Worm (Caenorhabditis elegans): ENCODE measurements around the gene fbxa-77.
A peak's percentile ranks its signal among the peaks of the same experiment; 100 is the strongest.

The fbxa-77 gene

ce11 chrIII:1201958-1202596, 47.2 kb upstream of the fbxa-77 start, which contains the start of the genes mrpl-45 and Y119D3B.12 (continued):
- no peak for TF ChIP-seq ceh-40 (GFP tag; IDR thresholded peaks at IDR 0.05)
- peak; percentile 52 for TF ChIP-seq lsl-1 (GFP tag; optimal IDR thresholded peaks at IDR 0.05)
- TF ChIP-seq efl-1 (GFP tag; optimal IDR thresholded peaks at IDR 0.05) = peak; percentile 53
- peak; percentile 56 for TF ChIP-seq hmg-1.2 (GFP tag; IDR thresholded peaks at IDR 0.05)
- TF ChIP-seq snpc-3.4 (tag; optimal IDR thresholded peaks at IDR 0.05) = peak; percentile 43
- TF ChIP-seq lin-26 (GFP tag; IDR thresholded peaks at IDR 0.05) = no peak
- TF ChIP-seq zim-3 (tag; optimal IDR thresholded peaks at IDR 0.05) = no peak
- TF ChIP-seq rcor-1 (GFP tag; IDR thresholded peaks at IDR 0.05) = peak; percentile 42
- TF ChIP-seq attf-6 (GFP tag; IDR thresholded peaks at IDR 0.05) = no peak
- peak; percentile 66 for TF ChIP-seq athp-1 (tag; optimal IDR thresholded peaks at IDR 0.05)
- no peak for TF ChIP-seq F49E8.2 (tag; optimal IDR thresholded peaks at IDR 0.05; ENCODE audit: insufficient read depth)
- TF ChIP-seq snpc-1.1 (tag; optimal IDR thresholded peaks at IDR 0.05; ENCODE audit: insufficient read depth) = no peak
- no peak for TF ChIP-seq Y53F4B.3 (GFP tag; IDR thresholded peaks at IDR 0.05)
- TF ChIP-seq lir-1 (GFP tag; conservative IDR thresholded peaks at IDR 0.05) = 0 out of 2 replicates have a peak, but pooled peaks have one; percentile 15
- no peak for TF ChIP-seq hrde-1 (tag; optimal IDR thresholded peaks at IDR 0.05; ENCODE audit: borderline replicate concordance)
- no peak for TF ChIP-seq dpff-1 (tag; optimal IDR thresholded peaks at IDR 0.05)
- TF ChIP-seq nhr-179 (tag; optimal IDR thresholded peaks at IDR 0.05) = no peak

ce11 chrIII:1205421-1205820, 43.9 kb upstream of the fbxa-77 start:
- TF ChIP-seq egrh-3 (GFP tag; IDR thresholded peaks at IDR 0.05) (no peak), ceh-40 (GFP tag; IDR thresholded peaks at IDR 0.05) (no peak), snpc-1.3 (tag; optimal IDR thresholded peaks at IDR 0.05; ENCODE audit: insufficient read depth) (no peak), ceh-91 (GFP tag; IDR thresholded peaks at IDR 0.05) (no peak), zfh-2 (GFP tag; conservative IDR thresholded peaks at IDR 0.05) (peak; percentile 71), F33H1.4 (GFP tag; IDR thresholded peaks at IDR 0.05) (no peak), ztf-3 (GFP tag; optimal IDR thresholded peaks at IDR 0.05) (no peak)

- TF ChIP-seq zfh-2 (GFP tag; conservative IDR thresholded peaks at IDR 0.05) = no peak
- no peak for TF ChIP-seq F55B11.4 (tag; optimal IDR thresholded peaks at IDR 0.05; ENCODE audit: borderline replicate concordance, insufficient read depth)
- no peak for TF ChIP-seq madf-8 (GFP tag; conservative IDR thresholded peaks at IDR 0.05)
- no peak for TF ChIP-seq sea-2 (GFP tag; IDR thresholded peaks at IDR 0.05)
- TF ChIP-seq K11D2.4 (GFP tag; IDR thresholded peaks at IDR 0.05) = no peak
- no peak for TF ChIP-seq snpc-3.4 (tag; optimal IDR thresholded peaks at IDR 0.05)
- TF ChIP-seq aptf-3 (GFP tag; IDR thresholded peaks at IDR 0.05) = no peak
- TF ChIP-seq nhr-80 (tag; optimal IDR thresholded peaks at IDR 0.05) = no peak
- TF ChIP-seq pha-4 (tag; optimal IDR thresholded peaks at IDR 0.05) = no peak
- no peak for TF ChIP-seq madf-3 (GFP tag; IDR thresholded peaks at IDR 0.05)
- TF ChIP-seq ets-4 (GFP tag; optimal IDR thresholded peaks at IDR 0.05) = no peak
- no peak for TF ChIP-seq rpc-1 (optimal IDR thresholded peaks at IDR 0.05)
- no peak for TF ChIP-seq rpc-1 (tag; optimal IDR thresholded peaks at IDR 0.05)
- no peak for TF ChIP-seq D2030.7 (GFP tag; IDR thresholded peaks at IDR 0.05)
Measured at ce11 chrIII:1206331-1206730, 42.9 kb upstream of the fbxa-77 start.

Measured in whole organism, young adult.